Worm (Caenorhabditis elegans) whole organism, L4 larva: ENCODE data around the gene T07F12.2.

Source experiments
- F26F4.8 ChIP-seq: fragments of 200-800 bp; sonication (Bioruptor generic); conservative IDR thresholded peaks from 2 replicates; pipeline ENCODE4 v1.3.6; 2022; ENCODE audit warnings: missing genetic modification characterization, missing compliant biosample characterization
- hmg-1.1 ChIP-seq: fragments of 200-800 bp; sonication (Bioruptor generic); IDR thresholded peaks from 2 replicates; pipeline ENCODE4 v1.3.6; 2022; ENCODE audit warnings: missing genetic modification reagents, missing genetic modification characterization, missing compliant biosample characterization
- jun-1 ChIP-seq: fragments of 150-350 bp; optimal IDR thresholded peaks from 2 replicates; lab custom pipeline; 2014; ENCODE audit warnings: missing biosample characterization, missing genetic modification reagents, missing genetic modification characterization

ce11 chrX:4901974-4902373 is 11.9 kb downstream of the T07F12.2 start:
- no peak for TF ChIP-seq hmg-1.1 (GFP tag; lab: Robert Waterston, UW)
- no peak for TF ChIP-seq F26F4.8
- no peak for TF ChIP-seq jun-1 (tag; lab: Kevin White, UChicago)
